Worm (Caenorhabditis elegans) whole organism, young adult: Measurements from ENCODE around the gene sgo-1.
A peak's percentile ranks its signal among the peaks of the same experiment; 100 is the strongest.

Experiments used
- B0019.2 ChIP-seq: fragments of 200-800 bp; sonication (Bioruptor generic); conservative IDR thresholded peaks from 2 replicates; pipeline ENCODE4 v1.3.6; 2022; ENCODE audit warnings: missing genetic modification reagents, missing genetic modification characterization, missing compliant biosample characterization
- B0336.3 ChIP-seq: fragments of 200-800 bp; sonication (Bioruptor generic); IDR thresholded peaks from 2 replicates; pipeline ENCODE4 v1.3.6; 2022; ENCODE audit warnings: missing genetic modification characterization, missing compliant biosample characterization
- C06A6.2 ChIP-seq: fragments of 200-800 bp; sonication (Bioruptor generic); conservative IDR thresholded peaks from 2 replicates; pipeline ENCODE4 v1.3.6; 2022; ENCODE audit warnings: missing genetic modification characterization, missing compliant biosample characterization
- D2030.7 ChIP-seq: fragments of 200-800 bp; sonication (Bioruptor generic); IDR thresholded peaks from 2 replicates; pipeline ENCODE4 v1.3.6; 2022; ENCODE audit warnings: missing genetic modification reagents, missing genetic modification characterization, missing compliant biosample characterization
- F22D6.2 ChIP-seq: sonication (generic microtip); optimal IDR thresholded peaks from 2 replicates; lab custom pipeline; 2016; ENCODE audit warnings: mild to moderate bottlenecking, missing genetic modification characterization, missing compliant biosample characterization
- F33H1.4 ChIP-seq: fragments of 200-800 bp; sonication (Bioruptor generic); IDR thresholded peaks from 2 replicates; pipeline ENCODE4 v1.3.6; 2022; ENCODE audit warnings: missing genetic modification reagents, missing genetic modification characterization, missing compliant biosample characterization
- F49E8.2 ChIP-seq: sonication (generic microtip); optimal IDR thresholded peaks from 3 replicates; lab custom pipeline; 2017; ENCODE audit warnings: missing genetic modification characterization, mild to moderate bottlenecking, missing compliant biosample characterization, antibody characterized with exemption, moderate library complexity; ENCODE audit not compliant: insufficient read depth
- K11D2.4 ChIP-seq: fragments of 200-800 bp; sonication (Bioruptor generic); IDR thresholded peaks from 2 replicates; pipeline ENCODE4 v1.3.6; 2022; ENCODE audit warnings: missing genetic modification reagents, missing genetic modification characterization, missing compliant biosample characterization
- T07F8.4 ChIP-seq: sonication (generic microtip); optimal IDR thresholded peaks from 2 replicates; lab custom pipeline; 2016; ENCODE audit warnings: mild to moderate bottlenecking, missing genetic modification characterization, moderate library complexity, missing compliant biosample characterization
- Y53F4B.3 ChIP-seq: fragments of 200-800 bp; sonication (Bioruptor generic); IDR thresholded peaks from 2 replicates; pipeline ENCODE4 v1.3.6; 2022; ENCODE audit warnings: missing genetic modification reagents, missing genetic modification characterization, missing compliant biosample characterization
- Y79H2A.3 ChIP-seq: fragments of 200-800 bp; sonication (Bioruptor generic); conservative IDR thresholded peaks from 2 replicates; pipeline ENCODE4 v1.3.6; 2022; ENCODE audit warnings: missing genetic modification reagents, missing genetic modification characterization, missing compliant biosample characterization
- cebp-2 ChIP-seq: fragments of 200-800 bp; sonication (Bioruptor generic); IDR thresholded peaks from 2 replicates; pipeline ENCODE4 v1.3.6; 2022; ENCODE audit warnings: missing genetic modification characterization, missing compliant biosample characterization
- ceh-58 ChIP-seq: fragments of 200-800 bp; sonication (Bioruptor generic); IDR thresholded peaks from 2 replicates; pipeline ENCODE4 v1.3.6; 2022; ENCODE audit warnings: missing genetic modification characterization, missing compliant biosample characterization
- ceh-91 ChIP-seq: fragments of 200-800 bp; sonication (Bioruptor generic); IDR thresholded peaks from 2 replicates; pipeline ENCODE4 v1.3.6; 2022; ENCODE audit warnings: missing genetic modification reagents, missing genetic modification characterization, missing compliant biosample characterization
- chd-7 ChIP-seq: sonication (generic microtip); optimal IDR thresholded peaks from 2 replicates; lab custom pipeline; 2016; ENCODE audit warnings: mild to moderate bottlenecking, missing genetic modification characterization, moderate library complexity, missing compliant biosample characterization
- dpl-1 ChIP-seq: fragments of 150-350 bp; optimal IDR thresholded peaks from 2 replicates; lab custom pipeline; 2014; ENCODE audit warnings: missing biosample characterization, missing genetic modification reagents, missing genetic modification characterization
- egl-44 ChIP-seq: fragments of 200-800 bp; sonication (Bioruptor generic); IDR thresholded peaks from 2 replicates; pipeline ENCODE4 v1.3.6; 2022; ENCODE audit warnings: missing genetic modification reagents, missing genetic modification characterization, missing compliant biosample characterization
- egrh-3 ChIP-seq: fragments of 200-800 bp; sonication (Bioruptor generic); IDR thresholded peaks from 2 replicates; pipeline ENCODE4 v1.3.6; 2022; ENCODE audit warnings: missing genetic modification reagents, missing genetic modification characterization, missing compliant biosample characterization
- gei-17 ChIP-seq: fragments of 200-800 bp; sonication (Bioruptor generic); optimal IDR thresholded peaks from 2 replicates; lab custom pipeline; 2018; ENCODE audit warnings: mild to moderate bottlenecking, missing genetic modification characterization, missing compliant biosample characterization
- him-1 ChIP-seq: sonication (generic microtip); optimal IDR thresholded peaks from 2 replicates; lab custom pipeline; 2016; ENCODE audit warnings: missing genotype, missing genetic modification reagents, missing genetic modification characterization, missing compliant biosample characterization
- hrde-1 ChIP-seq: sonication (generic microtip); optimal IDR thresholded peaks from 2 replicates; lab custom pipeline; 2016; ENCODE audit warnings: missing genetic modification characterization, mild to moderate bottlenecking, missing compliant biosample characterization, moderate library complexity, missing genotype, missing genetic modification reagents, borderline replicate concordance
- hsf-1 ChIP-seq: fragments of 200-800 bp; sonication (Bioruptor generic); IDR thresholded peaks from 2 replicates; pipeline ENCODE4 v1.3.6; 2022; ENCODE audit warnings: missing genetic modification reagents, missing genetic modification characterization, missing compliant biosample characterization
- lag-1 ChIP-seq: fragments of 200-800 bp; sonication (Bioruptor generic); IDR thresholded peaks from 2 replicates; pipeline ENCODE4 v1.3.6; 2022; ENCODE audit warnings: missing genetic modification reagents, missing genetic modification characterization, missing compliant biosample characterization
- let-607 ChIP-seq, 2 experiments: fragments of 200-800 bp in 1 of 2; sonication (Bioruptor generic) in 1 of 2; sonication (generic microtip) in 1 of 2; optimal IDR thresholded peaks; 2 replicates each; lab custom pipeline; 2016 to 2018; ENCODE audit warnings: mild to moderate bottlenecking in 2 of 2, missing compliant biosample characterization in 2 of 2, missing genetic modification characterization in 2 of 2, moderate library complexity in 2 of 2, missing genotype in 1 of 2
- lin-26 ChIP-seq: fragments of 200-800 bp; sonication (Bioruptor generic); IDR thresholded peaks from 2 replicates; pipeline ENCODE4 v1.3.6; 2022; ENCODE audit warnings: missing genetic modification reagents, missing genetic modification characterization, missing compliant biosample characterization
- lin-40 ChIP-seq: sonication (generic microtip); optimal IDR thresholded peaks from 2 replicates; lab custom pipeline; 2016; ENCODE audit warnings: missing genetic modification characterization, mild to moderate bottlenecking, missing compliant biosample characterization, missing genotype, missing genetic modification reagents
- lir-1 ChIP-seq: fragments of 200-800 bp; sonication (Bioruptor generic); conservative IDR thresholded peaks from 2 replicates; pipeline ENCODE4 v1.3.6; 2022; ENCODE audit warnings: missing genetic modification reagents, missing genetic modification characterization, missing compliant biosample characterization
- lsl-1 ChIP-seq: fragments of 200-800 bp; sonication (Bioruptor generic); optimal IDR thresholded peaks from 2 replicates; lab custom pipeline; 2018; ENCODE audit warnings: mild to moderate bottlenecking, missing genetic modification characterization, moderate library complexity, missing compliant biosample characterization
- lsy-27 ChIP-seq: sonication (generic microtip); optimal IDR thresholded peaks from 2 replicates; lab custom pipeline; 2017; ENCODE audit warnings: missing genetic modification characterization, mild to moderate bottlenecking, missing compliant biosample characterization, antibody characterized with exemption, missing genotype, borderline replicate concordance; ENCODE audit not compliant: insufficient read depth
- madf-10 ChIP-seq: sonication (generic microtip); optimal IDR thresholded peaks from 2 replicates; lab custom pipeline; 2016; ENCODE audit warnings: mild to moderate bottlenecking, missing genetic modification characterization, missing compliant biosample characterization
- madf-8 ChIP-seq: fragments of 200-800 bp; sonication (Bioruptor generic); conservative IDR thresholded peaks from 2 replicates; pipeline ENCODE4 v1.3.6; 2022; ENCODE audit warnings: missing genetic modification reagents, missing genetic modification characterization, missing compliant biosample characterization
- mel-28 ChIP-seq: sonication (generic microtip); optimal IDR thresholded peaks from 2 replicates; lab custom pipeline; 2016; ENCODE audit warnings: borderline replicate concordance, mild to moderate bottlenecking, missing genetic modification characterization, missing compliant biosample characterization
- nfya-2 ChIP-seq: fragments of 200-800 bp; sonication (Bioruptor generic); IDR thresholded peaks from 2 replicates; pipeline ENCODE4 v1.3.6; 2022; ENCODE audit warnings: missing genetic modification reagents, missing genetic modification characterization, missing compliant biosample characterization
- nhr-80 ChIP-seq: sonication (generic microtip); optimal IDR thresholded peaks from 2 replicates; lab custom pipeline; 2016; ENCODE audit warnings: missing genetic modification characterization, missing compliant biosample characterization
- nhr-90 ChIP-seq: sonication (generic microtip); optimal IDR thresholded peaks from 2 replicates; lab custom pipeline; 2016; ENCODE audit warnings: missing genotype, mild to moderate bottlenecking, missing genetic modification characterization, missing compliant biosample characterization
- rcor-1 ChIP-seq: fragments of 200-800 bp; sonication (Bioruptor generic); IDR thresholded peaks from 2 replicates; pipeline ENCODE4 v1.3.6; 2022; ENCODE audit warnings: missing genetic modification reagents, missing genetic modification characterization, missing compliant biosample characterization
- sea-2 ChIP-seq: fragments of 200-800 bp; sonication (Bioruptor generic); IDR thresholded peaks from 2 replicates; pipeline ENCODE4 v1.3.6; 2022; ENCODE audit warnings: missing genetic modification characterization, missing compliant biosample characterization
- snpc-1.1 ChIP-seq: sonication (generic microtip); optimal IDR thresholded peaks from 2 replicates; lab custom pipeline; 2017; ENCODE audit warnings: missing genetic modification characterization, mild to moderate bottlenecking, missing compliant biosample characterization, antibody characterized with exemption, moderate library complexity, missing genotype, missing genetic modification reagents; ENCODE audit not compliant: insufficient read depth
- tbp1 ChIP-seq: fragments of 200-800 bp; sonication (Bioruptor generic); optimal IDR thresholded peaks from 2 replicates; lab custom pipeline; 2018; ENCODE audit warnings: mild to moderate bottlenecking, missing genetic modification characterization, missing compliant biosample characterization
- unc-130 ChIP-seq: sonication (generic microtip); optimal IDR thresholded peaks from 2 replicates; lab custom pipeline; 2016; ENCODE audit warnings: missing genetic modification reagents, missing genetic modification characterization, missing compliant biosample characterization
- unc-62 ChIP-seq: fragments of 150-350 bp; optimal IDR thresholded peaks from 2 replicates; lab custom pipeline; 2014; ENCODE audit warnings: missing biosample characterization, missing genetic modification reagents, missing genetic modification characterization
- zfh-2 ChIP-seq: fragments of 200-800 bp; sonication (Bioruptor generic); conservative IDR thresholded peaks from 2 replicates; pipeline ENCODE4 v1.3.6; 2022; ENCODE audit warnings: missing genetic modification reagents, missing genetic modification characterization, missing compliant biosample characterization
- ztf-18 ChIP-seq: sonication (generic microtip); optimal IDR thresholded peaks from 2 replicates; lab custom pipeline; 2016; ENCODE audit warnings: missing genotype, mild to moderate bottlenecking, missing genetic modification characterization, missing compliant biosample characterization
- ztf-25 ChIP-seq: fragments of 200-800 bp; sonication (Bioruptor generic); IDR thresholded peaks from 2 replicates; pipeline ENCODE4 v1.3.6; 2022; ENCODE audit warnings: missing genetic modification reagents, missing genetic modification characterization, missing compliant biosample characterization

sgo-1 gene

ce11 chrIV:7845585-7845984 is 49.3 kb upstream of the sgo-1 start (continued):
- TF ChIP-seq nfya-2, result no peak
- no peak for TF ChIP-seq hsf-1 (GFP tag; lab: Robert Waterston, UW)
- TF ChIP-seq B0019.2 (GFP tag; lab: Robert Waterston, UW), result no peak
- no peak for TF ChIP-seq madf-8 (GFP tag; lab: Robert Waterston, UW)
- TF ChIP-seq Y53F4B.3 (GFP tag; lab: Robert Waterston, UW), result no peak
- TF ChIP-seq him-1 (tag; lab: Kevin White, UChicago), result no peak
- 0 out of 2 replicates have a peak, but pooled peaks have one; percentile 24 for TF ChIP-seq K11D2.4 (GFP tag; lab: Robert Waterston, UW)
- TF ChIP-seq cebp-2 (GFP tag; lab: Robert Waterston, UW), result no peak
- no peak for TF ChIP-seq T07F8.4 (tag; lab: Kevin White, UChicago)
- TF ChIP-seq B0336.3 (GFP tag; lab: Robert Waterston, UW), result peak; percentile 79
- TF ChIP-seq gei-17 (GFP tag; lab: Kevin White, UChicago), result peak; percentile 46
- TF ChIP-seq sea-2 (GFP tag; lab: Robert Waterston, UW), result no peak
- no peak for TF ChIP-seq F22D6.2 (tag; lab: Kevin White, UChicago)
- no peak for TF ChIP-seq lsl-1 (GFP tag; lab: Kevin White, UChicago)
- TF ChIP-seq lin-40 (tag; lab: Kevin White, UChicago), result peak; percentile 77
- TF ChIP-seq dpl-1, result no peak
- TF ChIP-seq tbp1, result peak; percentile 30
- TF ChIP-seq ceh-91 (GFP tag; lab: Robert Waterston, UW), result no peak
- peak; percentile 97 for TF ChIP-seq zfh-2 (GFP tag; lab: Robert Waterston, UW)
- TF ChIP-seq unc-130 (GFP tag; lab: Kevin White, UChicago), result no peak
- TF ChIP-seq rcor-1 (GFP tag; lab: Robert Waterston, UW), result no peak; the same call in 1 of the 2 replicates
- no peak for TF ChIP-seq ceh-58 (GFP tag; lab: Robert Waterston, UW)
- no peak for TF ChIP-seq snpc-1.1
- peak; percentile 51 for TF ChIP-seq lsy-27
- TF ChIP-seq chd-7 (tag; lab: Kevin White, UChicago), result peak; percentile 67
- TF ChIP-seq lir-1, result no peak
- TF ChIP-seq unc-62 (GFP tag; lab: Kevin White, UChicago), result no peak
- TF ChIP-seq mel-28 (tag; lab: Kevin White, UChicago), result no peak
- TF ChIP-seq lag-1 (GFP tag; lab: Robert Waterston, UW), result no peak
- peak; percentile 75 for TF ChIP-seq egrh-3
- peak; percentile 48 for TF ChIP-seq madf-10 (tag; lab: Kevin White, UChicago)
- TF ChIP-seq F49E8.2, result no peak
- TF ChIP-seq Y79H2A.3, result no peak
- peak; percentile 39 for TF ChIP-seq ztf-18
- TF ChIP-seq, all 124 proteins: peak for 40

- TF ChIP-seq hrde-1 (tag; lab: Kevin White, UChicago), result no peak
- TF ChIP-seq nhr-80 (tag; lab: Kevin White, UChicago), result peak; percentile 81
- TF ChIP-seq lin-40 (tag; lab: Kevin White, UChicago), result peak; percentile 1
- TF ChIP-seq Y79H2A.3, result no peak
- no peak for TF ChIP-seq D2030.7 (GFP tag; lab: Robert Waterston, UW)
- peak; percentile 15 for TF ChIP-seq tbp1
- no peak for TF ChIP-seq lin-26 (GFP tag; lab: Robert Waterston, UW)
- TF ChIP-seq egl-44 (GFP tag; lab: Robert Waterston, UW), result no peak
- TF ChIP-seq let-607 (tag; optimal IDR thresholded peaks at IDR 0.05; lab: Kevin White, UChicago), result no peak
- TF ChIP-seq ztf-25 (GFP tag; lab: Robert Waterston, UW), result no peak
- TF ChIP-seq C06A6.2, result no peak
- TF ChIP-seq F33H1.4 (GFP tag; lab: Robert Waterston, UW), result no peak
- no peak for TF ChIP-seq nhr-90 (tag; lab: Kevin White, UChicago)
Measured at ce11 chrIV:7844333-7844973, 48.2 kb upstream of the sgo-1 start.
